Fruit fly (Drosophila melanogaster) whole organism, pupa: ENCODE measurements around the gene CadN2.

Experiments
- CG10348 ChIP-seq: fragments of 200-800 bp; sonication (Bioruptor generic); IDR thresholded peaks from 2 replicates; pipeline ENCODE4 v1.3.6; 2022; ENCODE audit warnings: missing biosample characterization, missing genetic modification characterization
- CG12605 ChIP-seq: fragments of 200-800 bp; sonication (Bioruptor generic); IDR thresholded peaks from 2 replicates; pipeline ENCODE4 v1.3.6; 2022; ENCODE audit warnings: missing biosample characterization, missing genetic modification characterization
- CG13204 ChIP-seq: fragments of 200-800 bp; sonication (Bioruptor generic); optimal IDR thresholded peaks from 2 replicates; lab custom pipeline; 2018; ENCODE audit warnings: missing biosample characterization, mild to moderate bottlenecking, missing genetic modification characterization, moderate library complexity
- CG14655 ChIP-seq: fragments of 200-800 bp; sonication (Bioruptor generic); optimal IDR thresholded peaks from 3 replicates; lab custom pipeline; 2017; ENCODE audit warnings: mild to moderate bottlenecking, missing biosample characterization, missing genetic modification reagents, missing genetic modification characterization
- CG15710 ChIP-seq: fragments of 200-800 bp; sonication (Bioruptor generic); optimal IDR thresholded peaks from 2 replicates; lab custom pipeline; 2018; ENCODE audit warnings: missing biosample characterization, mild to moderate bottlenecking, missing genetic modification characterization, moderate library complexity
- CG17806 ChIP-seq: fragments of 200-800 bp; sonication (Bioruptor generic); optimal IDR thresholded peaks from 2 replicates; lab custom pipeline; 2018; ENCODE audit warnings: missing biosample characterization, mild to moderate bottlenecking, missing genetic modification characterization, moderate library complexity
- CG32121 ChIP-seq: fragments of 200-800 bp; sonication (Bioruptor generic); IDR thresholded peaks from 2 replicates; pipeline ENCODE4 v1.3.6; 2022; ENCODE audit warnings: missing biosample characterization, missing genetic modification characterization
- CG34367 ChIP-seq: fragments of 200-800 bp; sonication (Bioruptor generic); optimal IDR thresholded peaks from 2 replicates; lab custom pipeline; 2018; ENCODE audit warnings: missing biosample characterization, mild to moderate bottlenecking, missing genetic modification characterization
- CG4496 ChIP-seq: fragments of 200-800 bp; sonication (Bioruptor generic); IDR thresholded peaks from 3 replicates; pipeline ENCODE4 v1.3.6; 2022; ENCODE audit warnings: missing biosample characterization, missing genetic modification characterization
- CG8159 ChIP-seq: fragments of 200-800 bp; sonication (Bioruptor generic); optimal IDR thresholded peaks from 3 replicates; lab custom pipeline; 2018; ENCODE audit warnings: missing biosample characterization, mild to moderate bottlenecking, missing genetic modification characterization, moderate library complexity
- CG8301 ChIP-seq: fragments of 200-800 bp; sonication (Bioruptor generic); optimal IDR thresholded peaks from 2 replicates; lab custom pipeline; 2018; ENCODE audit warnings: missing biosample characterization, mild to moderate bottlenecking, missing genetic modification characterization
- CG9948 ChIP-seq: fragments of 200-800 bp; sonication (Bioruptor generic); optimal IDR thresholded peaks from 2 replicates; lab custom pipeline; 2018; ENCODE audit warnings: missing biosample characterization, mild to moderate bottlenecking, missing genetic modification characterization, moderate library complexity
- D1 ChIP-seq: fragments of 200-800 bp; sonication (Bioruptor generic); optimal IDR thresholded peaks from 2 replicates; lab custom pipeline; 2018; ENCODE audit warnings: missing biosample characterization, mild to moderate bottlenecking, missing genetic modification characterization, moderate library complexity
- EcR ChIP-seq: fragments of 200-800 bp; sonication (Bioruptor generic); optimal IDR thresholded peaks from 3 replicates; lab custom pipeline; 2019; ENCODE audit warnings: missing biosample characterization, missing genetic modification characterization, mild to moderate bottlenecking, moderate library complexity, missing genetic modification reagents
- Ets98B ChIP-seq: fragments of 200-800 bp; sonication (Bioruptor generic); IDR thresholded peaks from 2 replicates; pipeline ENCODE4 v1.3.6; 2022; ENCODE audit warnings: missing biosample characterization, missing genetic modification characterization
- Pif1A ChIP-seq: fragments of 200-800 bp; sonication (Bioruptor generic); optimal IDR thresholded peaks from 3 replicates; lab custom pipeline; 2016; ENCODE audit warnings: missing biosample characterization, missing genetic modification characterization
- Pif1B ChIP-seq: fragments of 200-800 bp; sonication (Bioruptor generic); optimal IDR thresholded peaks from 3 replicates; lab custom pipeline; 2016; ENCODE audit warnings: missing biosample characterization, missing genetic modification characterization
- Snoo ChIP-seq: fragments of 200-800 bp; sonication (Bioruptor generic); optimal IDR thresholded peaks from 3 replicates; lab custom pipeline; 2017; ENCODE audit warnings: missing biosample characterization, mild to moderate bottlenecking, missing genetic modification characterization, inconsistent platforms
- fd96Ca ChIP-seq: fragments of 200-800 bp; sonication (Bioruptor generic); IDR thresholded peaks from 3 replicates; pipeline ENCODE4 v1.3.6; 2022; ENCODE audit warnings: missing biosample characterization, missing genetic modification characterization
- gl ChIP-seq: fragments of 200-800 bp; sonication (Bioruptor generic); optimal IDR thresholded peaks from 2 replicates; lab custom pipeline; 2018; ENCODE audit warnings: missing biosample characterization, mild to moderate bottlenecking, missing genetic modification characterization
- rn ChIP-seq: fragments of 200-800 bp; sonication (Bioruptor generic); IDR thresholded peaks from 2 replicates; pipeline ENCODE4 v1.3.6; 2022; ENCODE audit warnings: missing biosample characterization, missing genetic modification characterization

Gene CadN2

DNA sequence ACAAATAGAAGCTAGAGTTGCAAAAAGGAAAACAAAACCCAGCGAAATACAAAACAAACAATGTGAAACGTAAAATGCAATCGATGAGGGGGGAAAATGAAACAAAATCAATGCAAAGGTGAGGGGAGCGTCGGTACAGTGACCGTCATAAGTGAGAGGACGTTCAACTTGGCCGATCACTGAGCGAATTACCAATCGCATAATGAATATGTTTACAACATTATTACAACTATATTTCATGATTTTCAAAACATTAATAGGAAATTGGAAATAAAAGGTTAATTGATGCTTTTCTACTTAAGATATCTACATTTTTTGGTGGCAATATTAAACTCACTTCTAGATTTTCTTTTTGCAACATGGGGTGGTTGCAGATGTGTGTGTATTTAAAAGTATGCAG is 129.6 kb downstream of the CadN2 start:
- TF ChIP-seq CG17806 (tag; lab: Kevin White, UChicago) (peak; percentile 46), CG13204 (no peak), D1 (tag; lab: Kevin White, UChicago) (no peak), Pif1B (GFP tag; lab: Kevin White, UChicago) (no peak), rn (GFP tag; lab: Robert Waterston, UW) (no peak), gl (tag; lab: Kevin White, UChicago) (peak; percentile 4), CG34367 (peak; percentile 19), fd96Ca (GFP tag; lab: Robert Waterston, UW) (no peak), CG4496 (GFP tag; lab: Robert Waterston, UW) (peak; percentile 17; the same call in 1 of the 3 replicates), CG32121 (GFP tag; lab: Robert Waterston, UW) (no peak), EcR (GFP tag; lab: Kevin White, UChicago) (peak; percentile 70), Snoo (tag; lab: Kevin White, UChicago) (no peak), CG12605 (GFP tag; lab: Robert Waterston, UW) (no peak), CG8159 (peak; percentile 65), CG8301 (peak; percentile 31), CG9948 (tag; lab: Kevin White, UChicago) (peak; percentile 48), CG15710 (tag; lab: Kevin White, UChicago) (peak; percentile 61), CG14655 (GFP tag; lab: Kevin White, UChicago) (peak; percentile 54), Ets98B (no peak), Pif1A (GFP tag; lab: Kevin White, UChicago) (peak; percentile 12), CG10348 (no peak)

DNA sequence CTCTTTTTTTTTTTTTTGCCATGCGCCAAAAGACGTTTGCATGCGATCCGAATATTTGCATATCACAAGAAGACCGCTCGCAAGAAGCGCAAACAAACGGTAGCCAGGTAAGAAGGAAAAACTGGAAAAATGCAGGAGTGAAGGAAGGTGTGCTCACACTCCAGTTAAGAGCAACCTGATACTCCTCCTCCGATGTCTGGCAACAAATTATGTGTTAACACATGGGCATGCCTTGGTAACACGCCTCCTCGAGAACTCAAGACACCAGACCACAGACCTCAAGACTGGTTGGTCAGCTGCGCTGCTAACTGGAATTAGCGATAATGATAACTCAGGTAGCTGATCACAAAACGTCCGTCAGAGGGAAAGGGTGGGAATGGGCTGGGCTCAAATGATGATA is 131.3 kb downstream of the CadN2 start:
- TF ChIP-seq CG32121 (GFP tag; lab: Robert Waterston, UW) = no peak
- TF ChIP-seq CG8301 = no peak
- no peak for TF ChIP-seq CG14655 (GFP tag; lab: Kevin White, UChicago)
- TF ChIP-seq Ets98B = no peak
- TF ChIP-seq Pif1B (GFP tag; lab: Kevin White, UChicago) = no peak
- no peak for TF ChIP-seq CG34367
- no peak for TF ChIP-seq CG4496 (GFP tag; lab: Robert Waterston, UW)
- no peak for TF ChIP-seq CG8159
- no peak for TF ChIP-seq CG13204
- TF ChIP-seq CG9948 (tag; lab: Kevin White, UChicago) = no peak
- TF ChIP-seq rn (GFP tag; lab: Robert Waterston, UW) = no peak

DNA sequence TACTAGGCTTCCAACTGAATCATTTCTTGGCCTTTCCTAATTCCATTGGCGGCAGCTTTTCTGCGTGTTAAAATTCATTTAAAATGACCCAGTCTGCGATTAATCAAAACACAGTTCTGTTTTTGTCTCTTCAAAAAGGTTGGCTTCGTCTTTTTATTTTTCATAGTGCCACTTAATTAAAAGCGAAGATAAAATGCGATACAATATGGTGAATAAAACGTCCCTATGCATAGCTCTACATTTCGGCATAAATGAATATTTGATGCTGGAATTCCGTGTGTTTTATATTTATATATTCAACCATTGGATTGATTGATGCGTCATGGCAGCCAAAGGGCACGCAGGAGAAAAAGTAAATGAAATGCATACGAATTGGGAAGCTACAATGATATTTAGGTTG is 133.5 kb downstream of the CadN2 start:
- TF ChIP-seq Ets98B = no peak
- TF ChIP-seq Pif1B (GFP tag; lab: Kevin White, UChicago) = no peak
- TF ChIP-seq Snoo (tag; lab: Kevin White, UChicago) = no peak
- TF ChIP-seq CG13204 = no peak
- no peak for TF ChIP-seq CG17806 (tag; lab: Kevin White, UChicago)
- no peak for TF ChIP-seq CG4496 (GFP tag; lab: Robert Waterston, UW)
- TF ChIP-seq CG10348 = no peak
- no peak for TF ChIP-seq D1 (tag; lab: Kevin White, UChicago)
- TF ChIP-seq CG12605 (GFP tag; lab: Robert Waterston, UW) = no peak
- no peak for TF ChIP-seq EcR (GFP tag; lab: Kevin White, UChicago)
- TF ChIP-seq rn (GFP tag; lab: Robert Waterston, UW) = no peak
- no peak for TF ChIP-seq Pif1A (GFP tag; lab: Kevin White, UChicago)
- TF ChIP-seq CG8301 = no peak
- no peak for TF ChIP-seq CG14655 (GFP tag; lab: Kevin White, UChicago)

DNA sequence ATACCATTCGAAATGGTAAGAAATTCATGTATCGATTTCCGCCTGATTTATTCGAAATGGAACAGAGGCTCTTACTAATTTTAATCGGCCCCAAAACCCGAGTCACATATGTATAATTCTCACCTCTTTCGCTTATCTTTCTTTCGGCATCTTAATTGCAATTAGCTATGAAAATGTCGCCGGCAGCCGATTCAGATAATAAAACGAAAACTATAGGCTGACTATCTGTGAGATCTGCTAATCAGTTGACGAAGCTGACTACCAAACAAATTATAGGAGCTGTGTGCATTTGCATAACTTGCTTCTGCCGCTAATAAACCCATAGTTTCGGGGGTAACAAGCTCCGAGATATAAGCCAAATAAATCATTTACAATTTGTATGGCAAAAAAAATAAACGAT is 133.9 kb downstream of the CadN2 start:
- no peak for TF ChIP-seq CG8301
- no peak for TF ChIP-seq Snoo (tag; lab: Kevin White, UChicago)
- TF ChIP-seq Pif1A (GFP tag; lab: Kevin White, UChicago) = no peak
- TF ChIP-seq EcR (GFP tag; lab: Kevin White, UChicago) = no peak
- no peak for TF ChIP-seq Ets98B
- TF ChIP-seq rn (GFP tag; lab: Robert Waterston, UW) = no peak
- no peak for TF ChIP-seq fd96Ca (GFP tag; lab: Robert Waterston, UW)
- no peak for TF ChIP-seq D1 (tag; lab: Kevin White, UChicago)
- TF ChIP-seq CG17806 (tag; lab: Kevin White, UChicago) = no peak
- TF ChIP-seq Pif1B (GFP tag; lab: Kevin White, UChicago) = no peak
- no peak for TF ChIP-seq CG4496 (GFP tag; lab: Robert Waterston, UW)
- no peak for TF ChIP-seq CG14655 (GFP tag; lab: Kevin White, UChicago)
- TF ChIP-seq CG34367 = no peak

DNA sequence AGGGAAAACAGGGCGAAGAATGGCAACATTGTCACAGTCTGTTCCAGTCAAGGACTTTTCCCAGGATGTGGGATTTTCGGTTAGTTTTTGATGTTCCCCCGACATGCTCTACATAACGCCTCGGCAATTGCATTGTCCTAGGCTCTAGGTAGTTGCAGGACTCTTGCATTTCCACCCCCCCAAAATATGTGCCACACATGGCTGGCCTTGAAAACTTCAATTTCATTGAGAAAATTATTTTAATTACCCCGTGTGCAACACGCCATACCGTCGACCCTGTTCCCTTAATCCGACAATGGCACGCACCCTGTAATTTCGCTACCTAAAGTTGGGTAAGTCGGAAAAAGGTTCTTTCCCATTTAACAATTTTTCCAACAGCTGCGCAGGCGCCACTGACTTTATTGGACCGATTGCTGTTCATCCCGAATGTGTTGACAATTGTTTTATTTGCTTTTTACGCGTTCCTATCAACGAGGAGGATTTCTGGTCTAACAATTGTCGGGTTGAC is 134.6 kb downstream of the CadN2 start:
- TF ChIP-seq Pif1A (GFP tag; lab: Kevin White, UChicago) (no peak), D1 (tag; lab: Kevin White, UChicago) (no peak), CG9948 (tag; lab: Kevin White, UChicago) (no peak), CG17806 (tag; lab: Kevin White, UChicago) (no peak), CG10348 (no peak), Ets98B (no peak)

DNA sequence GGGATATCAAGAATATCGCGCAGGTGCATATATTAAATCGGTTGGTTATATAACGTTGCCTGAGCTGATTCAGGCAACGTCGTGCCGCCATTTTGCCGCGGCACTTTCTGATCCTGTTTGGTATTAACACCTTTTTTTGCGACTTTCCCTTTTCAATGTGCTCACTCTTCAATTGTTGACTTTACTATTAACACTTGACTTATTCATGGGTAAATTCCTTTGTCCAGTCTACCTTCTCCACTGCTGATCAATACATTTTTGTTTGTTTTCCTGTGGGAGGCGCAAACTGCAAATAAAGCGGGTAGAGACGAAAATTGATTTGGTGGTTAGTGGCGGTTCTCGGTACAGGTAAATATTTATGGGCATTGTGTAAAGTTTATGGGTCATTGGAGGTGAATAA is 135.6 kb downstream of the CadN2 start:
- TF ChIP-seq CG8159 (no peak), CG13204 (no peak), CG10348 (no peak)
